Worm (Caenorhabditis elegans) whole organism, L1 larva: ENCODE measurements around the gene F31D4.5.

ENCODE experiments used
- F16B12.6 ChIP-seq: fragments of 150-350 bp; optimal IDR thresholded peaks from 2 replicates; lab custom pipeline; 2014; ENCODE audit warnings: missing biosample characterization, missing genetic modification characterization
- aha-1 ChIP-seq: fragments of 150-350 bp; optimal IDR thresholded peaks from 2 replicates; lab custom pipeline; 2014; ENCODE audit warnings: missing biosample characterization, missing genetic modification characterization
- aly-2 ChIP-seq: fragments of 150-350 bp; optimal IDR thresholded peaks from 2 replicates; lab custom pipeline; 2014; ENCODE audit warnings: missing biosample characterization, missing genetic modification characterization
- ama-1 ChIP-seq: fragments of 150-350 bp; optimal IDR thresholded peaks from 2 replicates; lab custom pipeline; 2014
- ceh-82 ChIP-seq, 3 experiments: fragments of 150-350 bp in 1 of 3; sonication (generic microtip) in 2 of 3; optimal IDR thresholded peaks; 2 replicates each; lab custom pipeline; 2014 to 2017; ENCODE audit warnings: missing biosample characterization in 3 of 3, missing genetic modification characterization in 3 of 3
- ceh-88 ChIP-seq: fragments of 200-800 bp; sonication (Bioruptor generic); IDR thresholded peaks from 2 replicates; pipeline ENCODE4 v1.3.6; 2022; ENCODE audit warnings: missing genetic modification characterization, missing compliant biosample characterization
- dsc-1 ChIP-seq: sonication (generic microtip); optimal IDR thresholded peaks from 2 replicates; lab custom pipeline; 2016; ENCODE audit warnings: mild to moderate bottlenecking, missing genetic modification characterization, missing compliant biosample characterization
- efl-1 ChIP-seq, 4 experiments: fragments of 150-350 bp; optimal IDR thresholded peaks in 3 of 4; peaks in 1 of 4; 1 replicate in 1 of 4; 2 replicates in 3 of 4; lab custom pipeline; 2014; ENCODE audit warnings: missing biosample characterization in 2 of 4, missing genetic modification characterization in 2 of 4, missing genetic modification reagents in 2 of 4
- egl-13 ChIP-seq: sonication (generic microtip); optimal IDR thresholded peaks from 2 replicates; lab custom pipeline; 2016; ENCODE audit warnings: missing genotype, missing genetic modification reagents, missing genetic modification characterization, missing compliant biosample characterization
- egl-27 ChIP-seq, 2 experiments: fragments of 150-350 bp in 1 of 2; sonication (generic microtip); optimal IDR thresholded peaks; 3 replicates each; lab custom pipeline; 2017 to 2018; ENCODE audit warnings: missing biosample characterization in 2 of 2, missing genetic modification characterization in 2 of 2, missing genetic modification reagents in 2 of 2
- elt-2 ChIP-seq: sonication (generic microtip); optimal IDR thresholded peaks from 2 replicates; lab custom pipeline; 2016; ENCODE audit warnings: missing genetic modification characterization, mild to moderate bottlenecking, inconsistent platforms, missing compliant biosample characterization, missing genetic modification reagents
- elt-3 ChIP-seq, 6 experiments: fragments of 150-350 bp in 1 of 6; sonication (generic microtip); optimal IDR thresholded peaks; 2 replicates each; lab custom pipeline; 2017 to 2018; ENCODE audit warnings: missing biosample characterization in 6 of 6, missing genetic modification characterization in 6 of 6, inconsistent platforms in 1 of 6
- fkh-10 ChIP-seq: sonication (generic microtip); optimal IDR thresholded peaks from 2 replicates; lab custom pipeline; 2017; ENCODE audit warnings: missing biosample characterization, missing genetic modification reagents, missing genetic modification characterization
- fkh-8 ChIP-seq: sonication (generic microtip); optimal IDR thresholded peaks from 2 replicates; lab custom pipeline; 2016; ENCODE audit warnings: mild to moderate bottlenecking, missing genetic modification characterization, missing compliant biosample characterization
- fos-1 ChIP-seq: fragments of 150-350 bp; optimal IDR thresholded peaks from 2 replicates; lab custom pipeline; 2014; ENCODE audit warnings: missing biosample characterization, missing genetic modification characterization
- grh-1 ChIP-seq: fragments of 200-800 bp; sonication (Bioruptor generic); IDR thresholded peaks from 2 replicates; pipeline ENCODE4 v1.3.6; 2022; ENCODE audit warnings: missing genetic modification reagents, missing genetic modification characterization, missing compliant biosample characterization
- hlh-4 ChIP-seq: sonication (generic microtip); optimal IDR thresholded peaks from 2 replicates; lab custom pipeline; 2016; ENCODE audit warnings: mild to moderate bottlenecking, missing genetic modification characterization, missing compliant biosample characterization
- irx-1 ChIP-seq: sonication (generic microtip); optimal IDR thresholded peaks from 2 replicates; lab custom pipeline; 2016; ENCODE audit warnings: missing genetic modification characterization, missing compliant biosample characterization
- lin-13 ChIP-seq: fragments of 150-350 bp; optimal IDR thresholded peaks from 2 replicates; lab custom pipeline; 2014; ENCODE audit warnings: missing biosample characterization, missing genetic modification reagents, missing genetic modification characterization
- lsy-2 ChIP-seq, 2 experiments: fragments of 150-350 bp; optimal IDR thresholded peaks; 2 replicates each; lab custom pipeline; 2014; ENCODE audit warnings: missing biosample characterization in 2 of 2, missing genetic modification characterization in 2 of 2
- mdl-1 ChIP-seq, 2 experiments: fragments of 150-350 bp; optimal IDR thresholded peaks; 2 replicates each; lab custom pipeline; 2014 to 2017; ENCODE audit warnings: missing biosample characterization in 2 of 2, missing genetic modification characterization in 2 of 2, inconsistent platforms in 1 of 2
- mef-2 ChIP-seq: fragments of 150-350 bp; optimal IDR thresholded peaks from 2 replicates; lab custom pipeline; 2014; ENCODE audit warnings: missing biosample characterization, missing genetic modification characterization
- mep-1 ChIP-seq: fragments of 150-350 bp; optimal IDR thresholded peaks from 2 replicates; lab custom pipeline; 2014; ENCODE audit warnings: missing biosample characterization, missing genetic modification characterization
- nhr-12 ChIP-seq: sonication (generic microtip); optimal IDR thresholded peaks from 2 replicates; lab custom pipeline; 2017; ENCODE audit warnings: missing biosample characterization, missing genetic modification characterization
- nhr-19 ChIP-seq: fragments of 200-800 bp; sonication (Bioruptor generic); conservative IDR thresholded peaks from 2 replicates; pipeline ENCODE4 v1.3.6; 2022; ENCODE audit warnings: missing genetic modification characterization, missing compliant biosample characterization
- nhr-20 ChIP-seq: sonication (generic microtip); optimal IDR thresholded peaks from 2 replicates; lab custom pipeline; 2016; ENCODE audit warnings: mild to moderate bottlenecking, missing genetic modification characterization, missing compliant biosample characterization
- nhr-237 ChIP-seq: fragments of 150-350 bp; optimal IDR thresholded peaks from 2 replicates; lab custom pipeline; 2014; ENCODE audit warnings: missing biosample characterization, missing genetic modification characterization
- nhr-47 ChIP-seq: sonication (generic microtip); optimal IDR thresholded peaks from 2 replicates; lab custom pipeline; 2016; ENCODE audit warnings: mild to moderate bottlenecking, missing genetic modification characterization, moderate library complexity, missing compliant biosample characterization
- nhr-71 ChIP-seq: sonication (generic microtip); optimal IDR thresholded peaks from 2 replicates; lab custom pipeline; 2016; ENCODE audit warnings: mild to moderate bottlenecking, missing genetic modification characterization, moderate library complexity, missing compliant biosample characterization
- nhr-77 ChIP-seq: fragments of 150-350 bp; optimal IDR thresholded peaks from 2 replicates; lab custom pipeline; 2014; ENCODE audit warnings: missing biosample characterization, missing genetic modification characterization
- nhr-85 ChIP-seq: sonication (generic microtip); peaks from one replicate; lab custom pipeline; 2016; ENCODE audit warnings: missing genetic modification characterization, inconsistent platforms, missing compliant biosample characterization
- nhr-90 ChIP-seq: sonication (generic microtip); optimal IDR thresholded peaks from 2 replicates; lab custom pipeline; 2016; ENCODE audit warnings: mild to moderate bottlenecking, missing genetic modification characterization, missing compliant biosample characterization; ENCODE audit not compliant: poor library complexity
- pag-3 ChIP-seq: sonication (generic microtip); optimal IDR thresholded peaks from 2 replicates; lab custom pipeline; 2017; ENCODE audit warnings: missing genetic modification characterization, mild to moderate bottlenecking, missing compliant biosample characterization, antibody characterized with exemption, borderline replicate concordance; ENCODE audit not compliant: insufficient read depth
- pax-3 ChIP-seq: fragments of 200-800 bp; sonication (Bioruptor generic); optimal IDR thresholded peaks from 2 replicates; lab custom pipeline; 2018; ENCODE audit warnings: mild to moderate bottlenecking, missing genetic modification characterization, moderate library complexity, missing compliant biosample characterization
- skn-1 ChIP-seq: fragments of 150-350 bp; optimal IDR thresholded peaks from 2 replicates; lab custom pipeline; 2014; ENCODE audit warnings: missing biosample characterization, missing genetic modification characterization
- snpc-4 ChIP-seq: fragments of 150-350 bp; optimal IDR thresholded peaks from 2 replicates; lab custom pipeline; 2014; ENCODE audit warnings: missing biosample characterization, missing genetic modification characterization
- snu-23 ChIP-seq: sonication (generic microtip); optimal IDR thresholded peaks from 2 replicates; lab custom pipeline; 2016; ENCODE audit warnings: missing genetic modification characterization, missing compliant biosample characterization
- swsn-7 ChIP-seq: sonication (generic microtip); optimal IDR thresholded peaks from 2 replicates; lab custom pipeline; 2016; ENCODE audit warnings: missing genetic modification characterization, missing compliant biosample characterization
- unc-130 ChIP-seq: fragments of 150-350 bp; optimal IDR thresholded peaks from 2 replicates; lab custom pipeline; 2017; ENCODE audit warnings: missing biosample characterization, missing genetic modification characterization, inconsistent platforms
- unc-86 ChIP-seq: sonication (generic microtip); optimal IDR thresholded peaks from 2 replicates; lab custom pipeline; 2016; ENCODE audit warnings: missing genetic modification characterization, missing compliant biosample characterization
- unc-98 ChIP-seq: fragments of 200-800 bp; sonication (Bioruptor generic); IDR thresholded peaks from 2 replicates; pipeline ENCODE4 v1.3.6; 2022; ENCODE audit warnings: missing genetic modification characterization, missing compliant biosample characterization
- xbp-1 ChIP-seq: sonication (generic microtip); optimal IDR thresholded peaks from 2 replicates; lab custom pipeline; 2016; ENCODE audit warnings: missing genetic modification characterization, missing compliant biosample characterization

Gene F31D4.5

ce11 chrV:20845524-20846208 lies 8.2 kb upstream of the F31D4.5 start, which contains the start of the genes F31D4.2 and fkb-6 (continued):
- peak; percentile 87 for TF ChIP-seq mep-1 (tag; lab: Kevin White, UChicago)
- TF ChIP-seq mdl-1 (tag; optimal IDR thresholded peaks at IDR 0.05; lab: Kevin White, UChicago) = peak in 1 of 2 experiments; percentile 66
- TF ChIP-seq egl-27 (tag; optimal IDR thresholded peaks at IDR 0.05; lab: Kevin White, UChicago) = no peak
- TF ChIP-seq skn-1 (tag; lab: Kevin White, UChicago) = no peak
- TF ChIP-seq unc-98 (GFP tag; lab: Robert Waterston, UW) = no peak
- TF ChIP-seq nhr-20 (tag; lab: Kevin White, UChicago) = peak; percentile 85
- TF ChIP-seq unc-130 (tag; lab: Kevin White, UChicago) = peak; percentile 91
- TF ChIP-seq nhr-19 (GFP tag; lab: Robert Waterston, UW) = peak; percentile 84
- peak; percentile 88 for TF ChIP-seq nhr-47 (tag; lab: Kevin White, UChicago)
- no peak for TF ChIP-seq nhr-12 (tag; lab: Kevin White, UChicago)
- peak in 2 of 6 experiments; percentile 34 to 35 for TF ChIP-seq elt-3 (tag; optimal IDR thresholded peaks at IDR 0.05; lab: Kevin White, UChicago)
- TF ChIP-seq unc-86 = peak; percentile 78
- peak; percentile 66 for TF ChIP-seq pax-3 (tag; lab: Kevin White, UChicago)
- TF ChIP-seq lin-13 = peak; percentile 66
- TF ChIP-seq efl-1 (optimal IDR thresholded peaks at IDR 0.05; lab: Kevin White, UChicago) = peak; percentile 68 to 70
- peak; percentile 70 to 95 for TF ChIP-seq efl-1 (GFP tag; optimal IDR thresholded peaks at IDR 0.05 in 1 of 2; lab: Kevin White, UChicago)
- peak; percentile 71 to 84 (median 77) for TF ChIP-seq ceh-82 (tag; optimal IDR thresholded peaks at IDR 0.05; lab: Kevin White, UChicago)
- TF ChIP-seq nhr-85 (tag; lab: Kevin White, UChicago) = peak; percentile 85
- peak; percentile 94 for TF ChIP-seq snu-23 (GFP tag; lab: Kevin White, UChicago)
- TF ChIP-seq fos-1 (tag; lab: Kevin White, UChicago) = peak; percentile 20
- TF ChIP-seq xbp-1 (tag; lab: Kevin White, UChicago) = peak; percentile 76
- no peak for TF ChIP-seq pag-3 (tag; lab: Kevin White, UChicago)
- peak; percentile 88 for TF ChIP-seq swsn-7 (tag; lab: Kevin White, UChicago)
- peak; percentile 73 for TF ChIP-seq nhr-90 (tag; lab: Kevin White, UChicago)
- peak; percentile 75 for TF ChIP-seq nhr-77
- peak; percentile 77 for TF ChIP-seq dsc-1 (tag; lab: Kevin White, UChicago)
- peak; percentile 57 for TF ChIP-seq snpc-4 (tag; lab: Kevin White, UChicago)
- TF ChIP-seq elt-2 (tag; lab: Kevin White, UChicago) = peak; percentile 8
- TF ChIP-seq mef-2 (tag; lab: Kevin White, UChicago) = no peak
- TF ChIP-seq grh-1 (GFP tag; lab: Robert Waterston, UW) = peak; percentile 38; the same call in 1 of the 2 replicates
- peak; percentile 49 for TF ChIP-seq fkh-10 (GFP tag; lab: Kevin White, UChicago)
- TF ChIP-seq lsy-2 (tag; optimal IDR thresholded peaks at IDR 0.05; lab: Kevin White, UChicago) = peak; percentile 96 to 99
- TF ChIP-seq egl-13 (tag; lab: Kevin White, UChicago) = peak; percentile 49
- TF ChIP-seq fkh-8 (tag; lab: Kevin White, UChicago) = peak; percentile 86
- no peak for TF ChIP-seq hlh-4 (tag; lab: Kevin White, UChicago)
- peak; percentile 75 for TF ChIP-seq irx-1 (tag; lab: Kevin White, UChicago)
- TF ChIP-seq aha-1 (tag; lab: Kevin White, UChicago) = peak; percentile 35
- peak; percentile 98 for TF ChIP-seq F16B12.6 (tag; lab: Kevin White, UChicago)
- TF ChIP-seq ceh-88 (GFP tag; lab: Robert Waterston, UW) = no peak
- TF ChIP-seq, all 84 proteins: peak for 48

ce11 chrV:20847743-20848229 lies 6.1 kb upstream of the F31D4.5 start:
- peak; percentile 33 for TF ChIP-seq nhr-47 (tag; lab: Kevin White, UChicago)
- peak; percentile 16 for TF ChIP-seq dsc-1 (tag; lab: Kevin White, UChicago)
- no peak for TF ChIP-seq elt-2 (tag; lab: Kevin White, UChicago)
- TF ChIP-seq swsn-7 (tag; lab: Kevin White, UChicago) = peak; percentile 8
- TF ChIP-seq lsy-2 (tag; optimal IDR thresholded peaks at IDR 0.05; lab: Kevin White, UChicago) = no peak
- peak; percentile 28 for TF ChIP-seq nhr-71 (tag; lab: Kevin White, UChicago)
- peak; percentile 91 for TF ChIP-seq ama-1 (lab: Kevin White, UChicago)
- TF ChIP-seq nhr-20 (tag; lab: Kevin White, UChicago) = peak; percentile 9
- no peak for TF ChIP-seq nhr-237 (tag; lab: Kevin White, UChicago)
- peak; percentile 24 for TF ChIP-seq snu-23 (GFP tag; lab: Kevin White, UChicago)
- TF ChIP-seq nhr-85 (tag; lab: Kevin White, UChicago) = peak; percentile 23
- TF ChIP-seq aly-2 (tag; lab: Kevin White, UChicago) = peak; percentile 87
